Worm (Caenorhabditis elegans) whole organism, early embryonic: ENCODE measurements around the gene nuo-4.

Experiments
- aly-1 ChIP-seq: sonication (generic microtip); optimal IDR thresholded peaks from 2 replicates; lab custom pipeline; 2016; ENCODE audit warnings: missing genetic modification characterization, missing compliant biosample characterization
- ets-7 ChIP-seq: sonication (generic microtip); optimal IDR thresholded peaks from 2 replicates; lab custom pipeline; 2016; ENCODE audit warnings: missing genotype, missing genetic modification characterization, missing compliant biosample characterization
- hmbx-1 ChIP-seq: sonication (generic microtip); optimal IDR thresholded peaks from 2 replicates; lab custom pipeline; 2016; ENCODE audit warnings: mild to moderate bottlenecking, missing genetic modification characterization, missing compliant biosample characterization
- sea-1 ChIP-seq: fragments of 200-800 bp; sonication (Bioruptor generic); conservative IDR thresholded peaks from 2 replicates; pipeline ENCODE4 v1.3.6; 2022; ENCODE audit warnings: missing genetic modification characterization, missing compliant biosample characterization
- tbx-37 ChIP-seq: fragments of 200-800 bp; sonication (Bioruptor generic); conservative IDR thresholded peaks from 2 replicates; pipeline ENCODE4 v1.3.6; 2022; ENCODE audit warnings: missing genetic modification reagents, missing genetic modification characterization, missing compliant biosample characterization

- no peak for TF ChIP-seq aly-1
- no peak for TF ChIP-seq sea-1 (GFP tag; lab: Robert Waterston, UW)
- no peak for TF ChIP-seq tbx-37 (GFP tag; lab: Robert Waterston, UW)
- TF ChIP-seq ets-7 (tag; lab: Kevin White, UChicago) = no peak
- TF ChIP-seq hmbx-1 (tag; lab: Kevin White, UChicago) = no peak
Observed at ce11 chrIII:7162065-7162762, 3.6 kb upstream of the nuo-4 start, which contains the start of the genes syf-2 and K04G7.1.
